Fruit fly (Drosophila melanogaster) whole organism, embryonic: ENCODE results near the gene vsg.
A peak's percentile ranks its signal among the peaks of the same experiment; 100 is the strongest.

Experiments
- Asciz ChIP-seq: fragments of 200-800 bp; sonication (Bioruptor generic); optimal IDR thresholded peaks from 2 replicates; lab custom pipeline; 2017; ENCODE audit warnings: missing biosample characterization, mild to moderate bottlenecking, missing genetic modification characterization, missing genetic modification reagents
- Atf-2 ChIP-seq: fragments of 200-800 bp; sonication (Bioruptor generic); optimal IDR thresholded peaks from 2 replicates; lab custom pipeline; 2016; ENCODE audit warnings: missing biosample characterization, missing genetic modification characterization
- Atf3 ChIP-seq: fragments of 200-800 bp; sonication (Bioruptor generic); optimal IDR thresholded peaks from 3 replicates; lab custom pipeline; 2016; ENCODE audit warnings: missing biosample characterization, missing genetic modification characterization
- CG10274 ChIP-seq: fragments of 200-800 bp; sonication (Bioruptor generic); optimal IDR thresholded peaks from 3 replicates; lab custom pipeline; 2017; ENCODE audit warnings: missing biosample characterization, mild to moderate bottlenecking, missing genetic modification characterization
- CG10366 ChIP-seq: fragments of 200-800 bp; sonication (Bioruptor generic); IDR thresholded peaks from 2 replicates; pipeline ENCODE4 v1.3.6; 2022; ENCODE audit warnings: missing biosample characterization, missing genetic modification characterization
- CG10654 ChIP-seq: fragments of 200-800 bp; sonication (Bioruptor generic); optimal IDR thresholded peaks from 2 replicates; lab custom pipeline; 2016; ENCODE audit warnings: missing biosample characterization, missing genetic modification characterization
- CG11085 ChIP-seq: fragments of 200-800 bp; sonication (Bioruptor generic); IDR thresholded peaks from 2 replicates; pipeline ENCODE4 v1.3.6; 2022; ENCODE audit warnings: missing biosample characterization, missing genetic modification characterization
- CG11504 ChIP-seq: fragments of 200-800 bp; sonication (Bioruptor generic); optimal IDR thresholded peaks from 3 replicates; lab custom pipeline; 2019; ENCODE audit warnings: missing biosample characterization, mild to moderate bottlenecking, missing genetic modification characterization, moderate library complexity
- CG11560 ChIP-seq: fragments of 200-800 bp; sonication (Bioruptor generic); IDR thresholded peaks from 3 replicates; pipeline ENCODE4 v1.3.6; 2022; ENCODE audit warnings: missing biosample characterization, missing genetic modification characterization
- CG1233 ChIP-seq: fragments of 200-800 bp; sonication (Bioruptor generic); optimal IDR thresholded peaks from 4 replicates; lab custom pipeline; 2018; ENCODE audit warnings: missing biosample characterization, mild to moderate bottlenecking, missing genetic modification characterization
- CG13624 ChIP-seq: fragments of 200-800 bp; sonication (Bioruptor generic); optimal IDR thresholded peaks from 2 replicates; lab custom pipeline; 2016; ENCODE audit warnings: missing biosample characterization, missing genetic modification characterization
- CG14014 ChIP-seq: fragments of 200-800 bp; sonication (Bioruptor generic); IDR thresholded peaks from 2 replicates; pipeline ENCODE4 v1.3.6; 2022; ENCODE audit warnings: missing biosample characterization, missing genetic modification characterization
- CG16813 ChIP-seq: fragments of 200-800 bp; sonication (Bioruptor generic); IDR thresholded peaks from 3 replicates; pipeline ENCODE4 v1.3.6; 2022; ENCODE audit warnings: missing biosample characterization, missing genetic modification characterization; ENCODE audit not compliant: partially characterized antibody
- CG17802 ChIP-seq: fragments of 200-800 bp; sonication (Bioruptor generic); optimal IDR thresholded peaks from 2 replicates; lab custom pipeline; 2018; ENCODE audit warnings: missing biosample characterization, mild to moderate bottlenecking, missing genetic modification characterization, moderate library complexity
- CG18262 ChIP-seq: fragments of 200-800 bp; optimal IDR thresholded peaks from 3 replicates; lab custom pipeline; 2019; ENCODE audit warnings: missing biosample characterization, mild to moderate bottlenecking, missing genetic modification characterization, moderate library complexity
- CG2202 ChIP-seq: fragments of 200-800 bp; sonication (Bioruptor generic); optimal IDR thresholded peaks from 2 replicates; lab custom pipeline; 2018; ENCODE audit warnings: missing biosample characterization, mild to moderate bottlenecking, missing genetic modification characterization
- CG32767 ChIP-seq: fragments of 200-800 bp; sonication (Bioruptor generic); IDR thresholded peaks from 2 replicates; pipeline ENCODE4 v1.3.6; 2022; ENCODE audit warnings: missing biosample characterization, missing genetic modification characterization
- CG3726 ChIP-seq: fragments of 200-800 bp; sonication (Bioruptor generic); IDR thresholded peaks from 3 replicates; pipeline ENCODE4, ENCODE4 v1.3.6; 2022; ENCODE audit warnings: missing biosample characterization, missing genetic modification characterization
- CG5245 ChIP-seq: fragments of 200-800 bp; sonication (Bioruptor generic); optimal IDR thresholded peaks from 3 replicates; lab custom pipeline; 2016; ENCODE audit warnings: missing biosample characterization, missing genetic modification characterization
- CG6272 ChIP-seq: fragments of 200-800 bp; sonication (Bioruptor generic); IDR thresholded peaks from 2 replicates; pipeline ENCODE4 v1.3.6; 2022; ENCODE audit warnings: missing biosample characterization, missing genetic modification characterization
- CG6791 ChIP-seq: fragments of 200-800 bp; sonication (Bioruptor generic); IDR thresholded peaks from 3 replicates; pipeline ENCODE4 v1.3.6; 2022; ENCODE audit warnings: missing biosample characterization, missing genetic modification characterization; ENCODE audit not compliant: partially characterized antibody
- CG6854 ChIP-seq: fragments of 200-800 bp; sonication (Bioruptor generic); optimal IDR thresholded peaks from 3 replicates; lab custom pipeline; 2017; ENCODE audit warnings: missing biosample characterization, mild to moderate bottlenecking, missing genetic modification characterization
- CG7271 ChIP-seq: fragments of 200-800 bp; sonication (Bioruptor generic); optimal IDR thresholded peaks from 2 replicates; lab custom pipeline; 2018; ENCODE audit warnings: missing biosample characterization, mild to moderate bottlenecking, missing genetic modification characterization, moderate library complexity
- CG9876 ChIP-seq: fragments of 200-800 bp; sonication (Bioruptor generic); optimal IDR thresholded peaks from 2 replicates; lab custom pipeline; 2016; ENCODE audit warnings: missing biosample characterization, missing genetic modification characterization
- CG9932 ChIP-seq: fragments of 200-800 bp; sonication (Bioruptor generic); IDR thresholded peaks from 2 replicates; pipeline ENCODE4 v1.3.6; 2022; ENCODE audit warnings: missing biosample characterization, missing genetic modification characterization
- D19A ChIP-seq: fragments of 200-800 bp; optimal IDR thresholded peaks from 3 replicates; lab custom pipeline; 2019; ENCODE audit warnings: missing biosample characterization, mild to moderate bottlenecking, missing genetic modification characterization, moderate library complexity
- Dll ChIP-seq: fragments of 200-800 bp; sonication (Bioruptor generic); IDR thresholded peaks from 4 replicates; pipeline ENCODE4 v1.3.6; 2022; ENCODE audit warnings: missing biosample characterization, missing genetic modification characterization; ENCODE audit not compliant: partially characterized antibody
- E2f2 ChIP-seq: fragments of 200-800 bp; sonication (Bioruptor generic); IDR thresholded peaks from 2 replicates; pipeline ENCODE4 v1.3.6; 2022; ENCODE audit warnings: missing biosample characterization, missing genetic modification characterization
- HmgZ ChIP-seq: fragments of 200-800 bp; sonication (Bioruptor generic); optimal IDR thresholded peaks from 2 replicates; lab custom pipeline; 2018; ENCODE audit warnings: missing biosample characterization, mild to moderate bottlenecking, missing genetic modification characterization
- Hr3 ChIP-seq: fragments of 200-800 bp; sonication (Bioruptor generic); optimal IDR thresholded peaks from 3 replicates; lab custom pipeline; 2016; ENCODE audit warnings: missing biosample characterization, missing genetic modification characterization
- Hr51 ChIP-seq, 2 experiments: fragments of 200-800 bp; sonication (Bioruptor generic); optimal IDR thresholded peaks; 2 replicates in 1 of 2; 3 replicates in 1 of 2; lab custom pipeline; 2016 to 2018; ENCODE audit warnings: missing biosample characterization in 2 of 2, missing genetic modification characterization in 2 of 2, mild to moderate bottlenecking in 1 of 2, moderate library complexity in 1 of 2
- Mrtf ChIP-seq: fragments of 200-800 bp; sonication (Bioruptor generic); IDR thresholded peaks from 3 replicates; pipeline ENCODE4 v1.3.6; 2022; ENCODE audit warnings: missing biosample characterization, missing genetic modification characterization
- Xbp1 ChIP-seq: fragments of 200-800 bp; sonication (Bioruptor generic); optimal IDR thresholded peaks from 3 replicates; lab custom pipeline; 2016; ENCODE audit warnings: missing biosample characterization, mild to moderate bottlenecking, missing genetic modification characterization
- amos ChIP-seq: fragments of 200-800 bp; sonication (Bioruptor generic); IDR thresholded peaks from 2 replicates; pipeline ENCODE4 v1.3.6; 2022; ENCODE audit warnings: missing biosample characterization, missing genetic modification characterization; ENCODE audit not compliant: partially characterized antibody
- ap ChIP-seq: fragments of 200-800 bp; sonication (Bioruptor generic); IDR thresholded peaks from 2 replicates; pipeline ENCODE4 v1.3.6; 2022; ENCODE audit warnings: missing biosample characterization, missing genetic modification characterization
- ara ChIP-seq: fragments of 200-800 bp; sonication (Bioruptor generic); IDR thresholded peaks from 2 replicates; pipeline ENCODE4 v1.3.6; 2022; ENCODE audit warnings: missing biosample characterization, missing genetic modification characterization
- bbx ChIP-seq: fragments of 200-800 bp; sonication (Bioruptor generic); IDR thresholded peaks from 2 replicates; pipeline ENCODE4 v1.3.6; 2022; ENCODE audit warnings: missing biosample characterization, missing genetic modification characterization; ENCODE audit not compliant: partially characterized antibody
- br ChIP-seq: fragments of >200 bp; optimal IDR thresholded peaks from 2 replicates; lab custom pipeline; 2017
- hb ChIP-seq: fragments of 200-800 bp; sonication (Bioruptor generic); IDR thresholded peaks from 3 replicates; pipeline ENCODE4 v1.3.6; 2022; ENCODE audit warnings: missing biosample characterization, missing genetic modification characterization; ENCODE audit not compliant: partially characterized antibody
- hkb ChIP-seq, 2 experiments: fragments of 200-800 bp in 1 of 2; fragments of >200 bp in 1 of 2; sonication (Bioruptor generic) in 1 of 2; IDR thresholded peaks in 1 of 2; optimal IDR thresholded peaks in 1 of 2; 2 replicates each; pipeline versions ENCODE4 v1.3.6 to Lab custom; 2017 to 2022; ENCODE audit warnings: missing biosample characterization in 1 of 2, missing genetic modification characterization in 1 of 2
- lmd ChIP-seq: fragments of 200-800 bp; sonication (Bioruptor generic); IDR thresholded peaks from 2 replicates; pipeline ENCODE4 v1.3.6; 2022; ENCODE audit warnings: missing biosample characterization, missing genetic modification characterization
- peb ChIP-seq: fragments of 200-800 bp; sonication (Bioruptor generic); IDR thresholded peaks from 2 replicates; pipeline ENCODE4 v1.3.6; 2022; ENCODE audit warnings: missing biosample characterization, missing genetic modification characterization
- pum ChIP-seq: fragments of 200-800 bp; sonication (Bioruptor generic); optimal IDR thresholded peaks from 2 replicates; lab custom pipeline; 2016; ENCODE audit warnings: missing biosample characterization, missing genetic modification characterization
- sd ChIP-seq: fragments of 200-800 bp; sonication (Bioruptor generic); optimal IDR thresholded peaks from 3 replicates; lab custom pipeline; 2018; ENCODE audit warnings: missing biosample characterization, mild to moderate bottlenecking, missing genetic modification characterization, moderate library complexity
- sens ChIP-seq: fragments of 200-800 bp; sonication (Bioruptor generic); peaks from one replicate; lab custom pipeline; 2016; ENCODE audit warnings: missing biosample characterization, missing genetic modification characterization
- sisA ChIP-seq: fragments of 200-800 bp; sonication (Bioruptor generic); IDR thresholded peaks from 2 replicates; pipeline ENCODE4 v1.3.6; 2022; ENCODE audit warnings: missing biosample characterization, missing genetic modification characterization
- slp2 ChIP-seq: fragments of 200-800 bp; sonication (Bioruptor generic); optimal IDR thresholded peaks from 2 replicates; lab custom pipeline; 2016; ENCODE audit warnings: missing biosample characterization, missing genetic modification characterization
- so ChIP-seq: fragments of 200-800 bp; sonication (Bioruptor generic); IDR thresholded peaks from 3 replicates; pipeline ENCODE4 v1.3.6; 2022; ENCODE audit warnings: missing biosample characterization, missing genetic modification characterization
- sob ChIP-seq: fragments of 200-800 bp; sonication (Bioruptor generic); IDR thresholded peaks from 2 replicates; pipeline ENCODE4 v1.3.6; 2022; ENCODE audit warnings: missing biosample characterization, missing genetic modification characterization
- trh ChIP-seq: fragments of 200-800 bp; sonication (Bioruptor generic); optimal IDR thresholded peaks from 2 replicates; lab custom pipeline; 2016; ENCODE audit warnings: missing biosample characterization, missing genetic modification characterization
- unpg ChIP-seq: fragments of 200-800 bp; sonication (Bioruptor generic); optimal IDR thresholded peaks from 3 replicates; lab custom pipeline; 2018; ENCODE audit warnings: missing biosample characterization, mild to moderate bottlenecking, missing genetic modification characterization, moderate library complexity
- usp ChIP-seq: fragments of >200 bp; optimal IDR thresholded peaks from 2 replicates; lab custom pipeline; 2017; ENCODE audit warnings: missing biosample characterization, missing genetic modification characterization

vsg gene

DNA sequence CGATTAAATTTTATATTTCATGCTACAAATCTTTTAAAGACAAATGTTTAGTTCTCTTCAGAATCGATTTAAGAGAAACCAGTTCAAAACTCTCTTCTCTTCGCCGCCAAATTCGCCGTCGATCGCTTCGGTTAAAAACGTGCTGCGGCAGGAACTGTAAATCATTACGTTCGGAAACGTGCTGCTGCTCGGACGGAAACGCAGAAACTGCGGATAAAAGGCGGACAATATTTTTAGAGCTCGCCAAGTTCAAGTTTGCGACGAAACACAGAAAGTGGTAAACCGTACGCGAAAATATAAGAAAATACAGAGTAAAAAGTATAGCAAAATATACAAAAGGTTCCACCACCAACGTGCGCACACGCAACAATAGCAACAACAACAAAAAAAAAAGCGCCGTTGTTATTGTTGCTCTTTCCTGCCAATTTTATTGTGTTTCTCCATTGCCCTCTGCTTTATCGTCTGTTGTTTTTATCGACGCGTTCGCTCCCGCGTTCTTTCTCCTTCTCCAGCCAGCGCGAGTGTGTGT is 49.3 kb downstream of the vsg start, which contains the start of gene Ae2 (continued):
- TF ChIP-seq CG10274 (GFP tag; lab: Kevin White, UChicago) (no peak), E2f2 (no peak), D19A (tag; lab: Kevin White, UChicago) (no peak), pum (no peak), CG9876 (GFP tag; lab: Kevin White, UChicago) (no peak), Atf3 (GFP tag; lab: Kevin White, UChicago) (no peak), CG14014 (GFP tag; lab: Robert Waterston, UW) (no peak), CG5245 (GFP tag; lab: Kevin White, UChicago) (no peak), CG6791 (no peak; the same call in 2 of the 3 replicates), CG10654 (no peak), sd (tag; lab: Kevin White, UChicago) (peak; percentile 5), so (GFP tag; lab: Robert Waterston, UW) (0 out of 3 replicates have a peak, but pooled peaks have one; percentile 23), CG13624 (GFP tag; lab: Kevin White, UChicago) (peak; percentile 12), slp2 (GFP tag; lab: Kevin White, UChicago) (no peak), ara (GFP tag; lab: Robert Waterston, UW) (no peak; the same call in 1 of the 2 replicates), CG3726 (GFP tag; lab: Robert Waterston, UW) (no peak), CG17802 (tag; lab: Kevin White, UChicago) (no peak), Atf-2 (GFP tag; lab: Kevin White, UChicago) (no peak), Dll (GFP tag; lab: Robert Waterston, UW) (no peak), CG11085 (GFP tag; lab: Robert Waterston, UW) (no peak), CG11560 (tag; lab: Robert Waterston, UW) (no peak), sens (GFP tag; lab: Kevin White, UChicago) (peak; percentile 46), amos (GFP tag; lab: Robert Waterston, UW) (no peak), hkb (optimal IDR thresholded peaks at IDR 0.05; lab: Kevin White, UChicago) (no peak), hkb (GFP tag; IDR thresholded peaks at IDR 0.05; lab: Robert Waterston, UW) (no peak), Mrtf (no peak), CG16813 (GFP tag; lab: Robert Waterston, UW) (no peak), sob (GFP tag; lab: Robert Waterston, UW) (peak; percentile 52; the same call in 1 of the 2 replicates), bbx (no peak), HmgZ (tag; lab: Kevin White, UChicago) (no peak), CG11504 (tag; lab: Kevin White, UChicago) (peak; percentile 37)

DNA sequence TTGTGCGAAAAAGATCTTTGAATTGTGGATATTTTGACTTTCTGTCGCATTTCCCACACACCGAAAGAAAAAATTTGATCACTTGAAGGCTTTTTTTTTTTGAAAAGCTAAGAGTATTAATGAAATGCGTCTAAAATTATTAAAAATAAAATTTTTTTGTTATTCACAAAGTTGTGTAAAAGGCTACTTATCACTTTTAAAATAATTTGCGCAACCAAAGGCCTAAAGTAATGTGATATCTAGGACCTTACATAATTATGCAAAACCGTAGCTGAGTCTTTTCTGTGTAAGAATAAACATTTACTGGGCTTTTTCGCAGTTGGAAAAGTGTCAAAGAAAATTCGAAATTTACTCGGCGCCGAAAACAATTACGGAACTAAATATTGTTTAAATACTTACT is 50.2 kb downstream of the vsg start:
- TF ChIP-seq trh (no peak), CG6854 (GFP tag; lab: Kevin White, UChicago) (no peak), CG2202 (no peak), CG6272 (GFP tag; lab: Robert Waterston, UW) (no peak), br (lab: Kevin White, UChicago) (no peak), Asciz (GFP tag; lab: Kevin White, UChicago) (no peak), lmd (no peak), CG7271 (no peak), CG9932 (GFP tag; lab: Robert Waterston, UW) (peak; percentile 33; the same call in 1 of the 2 replicates), sisA (GFP tag; lab: Robert Waterston, UW) (no peak), peb (GFP tag; lab: Robert Waterston, UW) (no peak), unpg (peak; percentile 7), CG18262 (tag; lab: Kevin White, UChicago) (no peak), CG11504 (tag; lab: Kevin White, UChicago) (peak; percentile 2), ap (GFP tag; lab: Robert Waterston, UW) (no peak), hb (GFP tag; lab: Robert Waterston, UW) (no peak), CG10366 (GFP tag; lab: Robert Waterston, UW) (no peak), Hr51 (GFP tag; optimal IDR thresholded peaks at IDR 0.05; lab: Kevin White, UChicago) (peak in 1 of 2 experiments; percentile 9), Hr3 (GFP tag; lab: Kevin White, UChicago) (no peak), CG1233 (GFP tag; lab: Kevin White, UChicago) (no peak), Xbp1 (no peak), CG32767 (GFP tag; lab: Robert Waterston, UW) (no peak), usp (GFP tag; lab: Kevin White, UChicago) (no peak)
